Worm (Caenorhabditis elegans): ENCODE results near the gene phg-1.

Gene phg-1

DNA sequence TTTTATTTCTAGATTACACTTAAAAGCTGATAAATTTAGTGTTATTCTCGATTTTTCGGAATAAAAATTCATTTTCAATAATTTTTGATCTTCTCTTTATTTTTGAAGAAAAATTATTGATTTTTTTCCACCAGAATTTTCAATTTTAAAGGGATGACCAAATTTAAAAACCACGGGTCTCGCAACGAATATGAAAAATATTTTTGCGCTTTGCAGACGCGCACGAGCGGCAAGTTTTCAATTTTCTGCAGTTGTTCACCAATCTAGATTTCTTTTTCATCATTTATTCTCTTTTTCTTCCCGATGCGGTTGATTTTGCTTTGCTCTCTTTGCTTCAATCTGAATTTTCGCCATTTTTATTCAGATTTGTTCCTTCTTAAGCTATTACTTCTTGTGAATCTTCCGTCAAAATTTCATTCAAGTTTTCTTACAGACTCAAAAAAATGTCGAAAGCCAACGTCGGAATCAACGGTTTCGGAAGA lies 33.4 kb downstream of the phg-1 start, which contains the start of gene gpd-4:
Gene gpd-4, plus strand, starts transcription at position 432 of the 482 bp plus-strand sequence.
- TF ChIP-seq nhr-84 (tag; optimal IDR thresholded peaks at IDR 0.05) (no peak), elt-2 (tag; optimal IDR thresholded peaks at IDR 0.05) (no peak), efl-1 (optimal IDR thresholded peaks at IDR 0.05) (peak in 1 of 2 experiments; percentile 13), efl-1 (GFP tag; optimal IDR thresholded peaks at IDR 0.05 in 1 of 2) (no peak)

ce11 chrII:10172436-10172973 lies 35.0 kb downstream of the phg-1 start, which contains the start of gene wbp-11:
TSS of gene wbp-11 (plus strand) at chrII:10172923.
- TF ChIP-seq nhr-76 (tag; optimal IDR thresholded peaks at IDR 0.05) (no peak), tbx-2 (tag; optimal IDR thresholded peaks at IDR 0.05) (no peak), sox-4 (tag; optimal IDR thresholded peaks at IDR 0.05) (no peak), jun-1 (tag; optimal IDR thresholded peaks at IDR 0.05) (no peak), rnt-1 (tag; optimal IDR thresholded peaks at IDR 0.05) (peak; percentile 14), C16A3.4 (tag; optimal IDR thresholded peaks at IDR 0.05) (peak; percentile 37), ceh-82 (tag; optimal IDR thresholded peaks at IDR 0.05) (peak in 1 of 3 experiments; percentile 8), lin-35 (GFP tag; optimal IDR thresholded peaks at IDR 0.05) (peak; percentile 49 to 76), lsy-2 (tag; optimal IDR thresholded peaks at IDR 0.05) (peak in 1 of 2 experiments; percentile 70), ztf-11 (tag; optimal IDR thresholded peaks at IDR 0.05) (no peak), elt-3 (tag; optimal IDR thresholded peaks at IDR 0.05) (peak in 1 of 6 experiments; percentile 14), dpl-1 (GFP tag; optimal IDR thresholded peaks at IDR 0.05) (peak in 2 of 3 experiments; percentile 34 to 64), efl-1 (optimal IDR thresholded peaks at IDR 0.05) (peak; percentile 21 to 48), efl-1 (GFP tag; optimal IDR thresholded peaks at IDR 0.05 in 1 of 2) (peak; percentile 57 to 89), nhr-84 (tag; optimal IDR thresholded peaks at IDR 0.05) (no peak), snu-23 (GFP tag; optimal IDR thresholded peaks at IDR 0.05) (peak; percentile 22), sup-37 (GFP tag; optimal IDR thresholded peaks at IDR 0.05) (no peak), lir-3 (tag; optimal IDR thresholded peaks at IDR 0.05; ENCODE audit: poor library complexity) (no peak), lin-14 (GFP tag; optimal IDR thresholded peaks at IDR 0.05) (peak; percentile 6), lin-15B (tag; optimal IDR thresholded peaks at IDR 0.05) (peak; percentile 33), swsn-7 (tag; optimal IDR thresholded peaks at IDR 0.05) (no peak), unc-98 (GFP tag; IDR thresholded peaks at IDR 0.05) (no peak), aly-2 (tag; optimal IDR thresholded peaks at IDR 0.05) (no peak), ces-1 (GFP tag; optimal IDR thresholded peaks at IDR 0.05) (no peak), blmp-1 (tag; optimal IDR thresholded peaks at IDR 0.05) (peak; percentile 33), unc-86 (tag; optimal IDR thresholded peaks at IDR 0.05) (no peak), nhr-77 (tag; optimal IDR thresholded peaks at IDR 0.05) (no peak), pqm-1 (tag; optimal IDR thresholded peaks at IDR 0.05) (no peak)

ce11 chrII:10174338-10174737 lies 36.9 kb downstream of the phg-1 start, which contains the start of gene F33H1.4:
TSS of gene F33H1.4 (plus strand) at chrII:10174648.
- TF ChIP-seq efl-3 (GFP tag; optimal IDR thresholded peaks at IDR 0.05) (no peak), ceh-82 (tag; optimal IDR thresholded peaks at IDR 0.05) (peak in 2 of 3 experiments; percentile 20 to 57), nhr-77 (tag; optimal IDR thresholded peaks at IDR 0.05) (peak; percentile 23), snu-23 (GFP tag; optimal IDR thresholded peaks at IDR 0.05) (peak; percentile 65), lin-39 (tag; optimal IDR thresholded peaks at IDR 0.05) (no peak), mdl-1 (tag; optimal IDR thresholded peaks at IDR 0.05) (peak in 1 of 2 experiments; percentile 19), nhr-84 (tag; optimal IDR thresholded peaks at IDR 0.05) (no peak), aha-1 (tag; optimal IDR thresholded peaks at IDR 0.05) (no peak), lin-13 (GFP tag; optimal IDR thresholded peaks at IDR 0.05) (peak; percentile 98), lin-35 (GFP tag; optimal IDR thresholded peaks at IDR 0.05) (peak; percentile 62 to 74), ceh-88 (GFP tag; IDR thresholded peaks at IDR 0.05) (no peak), mep-1 (tag; optimal IDR thresholded peaks at IDR 0.05) (peak; percentile 70), mef-2 (tag; optimal IDR thresholded peaks at IDR 0.05) (no peak), fkh-4 (tag; optimal IDR thresholded peaks at IDR 0.05; ENCODE audit: borderline replicate concordance) (no peak), hpl-2 (GFP tag; optimal IDR thresholded peaks at IDR 0.05) (no peak), C16A3.4 (tag; optimal IDR thresholded peaks at IDR 0.05) (no peak), fos-1 (tag; optimal IDR thresholded peaks at IDR 0.05) (no peak), elt-3 (tag; optimal IDR thresholded peaks at IDR 0.05) (peak in 1 of 6 experiments; percentile 22), alr-1 (tag; optimal IDR thresholded peaks at IDR 0.05; ENCODE audit: borderline replicate concordance) (no peak), efl-1 (optimal IDR thresholded peaks at IDR 0.05) (peak; percentile 68 to 84), efl-1 (GFP tag; optimal IDR thresholded peaks at IDR 0.05 in 1 of 2) (peak; percentile 50 to 95), tbx-2 (tag; optimal IDR thresholded peaks at IDR 0.05) (no peak), nhr-71 (tag; optimal IDR thresholded peaks at IDR 0.05) (peak; percentile 61), vab-15 (tag; optimal IDR thresholded peaks at IDR 0.05) (no peak), fkh-10 (GFP tag; optimal IDR thresholded peaks at IDR 0.05) (no peak), nhr-90 (tag; optimal IDR thresholded peaks at IDR 0.05; ENCODE audit: poor library complexity) (peak; percentile 28), lin-15B (tag; optimal IDR thresholded peaks at IDR 0.05) (peak; percentile 87), lir-3 (tag; optimal IDR thresholded peaks at IDR 0.05; ENCODE audit: poor library complexity) (no peak), ztf-11 (tag; optimal IDR thresholded peaks at IDR 0.05) (no peak), lin-14 (GFP tag; optimal IDR thresholded peaks at IDR 0.05) (peak; percentile 89), nhr-11 (tag; optimal IDR thresholded peaks at IDR 0.05) (no peak)

Measured in whole organism, L1 larva.